Fruit fly (Drosophila melanogaster) whole organism, embryonic: ENCODE data around the gene mRpL30.

Source experiments
- B-H1 ChIP-seq: fragments of 200-800 bp; sonication (Bioruptor generic); IDR thresholded peaks from 3 replicates; pipeline ENCODE4 v1.3.6; 2022; ENCODE audit warnings: missing biosample characterization, missing genetic modification characterization
- B-H2 ChIP-seq: fragments of 200-800 bp; sonication (Bioruptor generic); optimal IDR thresholded peaks from 2 replicates; lab custom pipeline; 2018; ENCODE audit warnings: missing biosample characterization, mild to moderate bottlenecking, missing genetic modification characterization
- Blimp-1 ChIP-seq: fragments of 200-800 bp; sonication (Bioruptor generic); optimal IDR thresholded peaks from 3 replicates; lab custom pipeline; 2018; ENCODE audit warnings: missing biosample characterization, missing genetic modification characterization, mild to moderate bottlenecking, moderate library complexity, missing genetic modification reagents
- BtbVII ChIP-seq: fragments of 200-800 bp; sonication (Bioruptor generic); optimal IDR thresholded peaks from 3 replicates; lab custom pipeline; 2017; ENCODE audit warnings: missing biosample characterization, mild to moderate bottlenecking, missing genetic modification characterization
- CG11560 ChIP-seq: fragments of 200-800 bp; sonication (Bioruptor generic); IDR thresholded peaks from 3 replicates; pipeline ENCODE4 v1.3.6; 2022; ENCODE audit warnings: missing biosample characterization, missing genetic modification characterization
- CG11723 ChIP-seq: fragments of 200-800 bp; sonication (Bioruptor generic); optimal IDR thresholded peaks from 2 replicates; lab custom pipeline; 2017; ENCODE audit warnings: missing biosample characterization, mild to moderate bottlenecking, missing genetic modification characterization
- CG12155 ChIP-seq: fragments of 200-800 bp; sonication (Bioruptor generic); optimal IDR thresholded peaks from 3 replicates; lab custom pipeline; 2016; ENCODE audit warnings: missing biosample characterization, missing genetic modification characterization
- CG14014 ChIP-seq: fragments of 200-800 bp; sonication (Bioruptor generic); IDR thresholded peaks from 2 replicates; pipeline ENCODE4 v1.3.6; 2022; ENCODE audit warnings: missing biosample characterization, missing genetic modification characterization
- CG15601 ChIP-seq: fragments of 200-800 bp; sonication (Bioruptor generic); optimal IDR thresholded peaks from 3 replicates; lab custom pipeline; 2019; ENCODE audit warnings: missing biosample characterization, mild to moderate bottlenecking, missing genetic modification characterization, moderate library complexity
- CG17359 ChIP-seq: fragments of 200-800 bp; sonication (Bioruptor generic); optimal IDR thresholded peaks from 3 replicates; lab custom pipeline; 2018; ENCODE audit warnings: missing biosample characterization, mild to moderate bottlenecking, missing genetic modification characterization, moderate library complexity
- CG4360 ChIP-seq: fragments of 200-800 bp; sonication (Bioruptor generic); IDR thresholded peaks from 2 replicates; pipeline ENCODE4 v1.3.6; 2022; ENCODE audit warnings: missing biosample characterization, missing genetic modification characterization
- CG4617 ChIP-seq: fragments of 200-800 bp; sonication (Bioruptor generic); optimal IDR thresholded peaks from 3 replicates; lab custom pipeline; 2016; ENCODE audit warnings: missing biosample characterization, missing genetic modification characterization, borderline replicate concordance
- CG4820 ChIP-seq: fragments of 200-800 bp; sonication (Bioruptor generic); optimal IDR thresholded peaks from 3 replicates; lab custom pipeline; 2016; ENCODE audit warnings: missing biosample characterization, missing genetic modification characterization
- CG6654 ChIP-seq: fragments of 200-800 bp; sonication (Bioruptor generic); optimal IDR thresholded peaks from 2 replicates; lab custom pipeline; 2017; ENCODE audit warnings: missing biosample characterization, mild to moderate bottlenecking, missing genetic modification characterization
- CG6683 ChIP-seq: fragments of 200-800 bp; sonication (Bioruptor generic); optimal IDR thresholded peaks from 2 replicates; lab custom pipeline; 2017; ENCODE audit warnings: missing biosample characterization, mild to moderate bottlenecking, missing genetic modification characterization, missing genetic modification reagents
- CG7556 ChIP-seq: fragments of 200-800 bp; sonication (Bioruptor generic); optimal IDR thresholded peaks from 2 replicates; lab custom pipeline; 2017; ENCODE audit warnings: missing biosample characterization, mild to moderate bottlenecking, missing genetic modification characterization
- Dbx ChIP-seq: fragments of 200-800 bp; sonication (Bioruptor generic); IDR thresholded peaks from 3 replicates; pipeline ENCODE4 v1.3.6; 2022; ENCODE audit warnings: missing biosample characterization, missing genetic modification characterization
- Dfd ChIP-seq, 2 experiments: fragments of >200 bp; optimal IDR thresholded peaks; 2 replicates each; lab custom pipeline; 2017; ENCODE audit warnings: missing biosample characterization in 2 of 2, missing genetic modification characterization in 2 of 2
- Dip3 ChIP-seq: fragments of 200-800 bp; sonication (Bioruptor generic); optimal IDR thresholded peaks from 3 replicates; lab custom pipeline; 2016; ENCODE audit warnings: missing biosample characterization, missing genetic modification characterization
- Doc2 ChIP-seq: fragments of 200-800 bp; sonication (Bioruptor generic); IDR thresholded peaks from 2 replicates; pipeline ENCODE4 v1.3.6; 2022; ENCODE audit warnings: missing biosample characterization, missing genetic modification characterization
- Dref ChIP-seq: fragments of 200-800 bp; sonication (Bioruptor generic); IDR thresholded peaks from 2 replicates; pipeline ENCODE4 v1.3.6; 2022; ENCODE audit warnings: missing biosample characterization, missing genetic modification characterization
- Jarid2 ChIP-seq: fragments of 200-800 bp; sonication (Bioruptor generic); optimal IDR thresholded peaks from 3 replicates; lab custom pipeline; 2017; ENCODE audit warnings: mild to moderate bottlenecking, missing biosample characterization, missing genetic modification reagents, missing genetic modification characterization
- Lim3 ChIP-seq: fragments of 200-800 bp; sonication (Bioruptor generic); IDR thresholded peaks from 2 replicates; pipeline ENCODE4 v1.3.6; 2022; ENCODE audit warnings: missing biosample characterization, missing genetic modification characterization
- MBD-R2 ChIP-seq: fragments of 200-800 bp; sonication (Bioruptor generic); IDR thresholded peaks from 2 replicates; pipeline ENCODE4 v1.3.6; 2022; ENCODE audit warnings: missing biosample characterization, missing genetic modification characterization
- Med ChIP-seq: fragments of 200-800 bp; sonication (Bioruptor generic); peaks from one replicate; lab custom pipeline; 2016; ENCODE audit warnings: missing biosample characterization, missing genetic modification characterization, mild to moderate bottlenecking, inconsistent platforms, moderate library complexity
- Meics ChIP-seq: fragments of 200-800 bp; sonication (Bioruptor generic); optimal IDR thresholded peaks from 2 replicates; lab custom pipeline; 2017; ENCODE audit warnings: missing biosample characterization, mild to moderate bottlenecking, missing genetic modification characterization
- Nf-YA ChIP-seq: fragments of 200-800 bp; sonication (Bioruptor generic); IDR thresholded peaks from 2 replicates; pipeline ENCODE4 v1.3.6; 2022; ENCODE audit warnings: missing biosample characterization, missing genetic modification characterization
- Six4 ChIP-seq: fragments of 200-800 bp; sonication (Bioruptor generic); optimal IDR thresholded peaks from 2 replicates; lab custom pipeline; 2016; ENCODE audit warnings: missing biosample characterization, missing genetic modification characterization
- Stat92E ChIP-seq, 3 experiments: fragments of >200 bp in 2 of 3; fragments of 200-800 bp in 1 of 3; sonication (Bioruptor generic) in 1 of 3; optimal IDR thresholded peaks; 2 replicates each; lab custom pipeline; 2017 to 2019; ENCODE audit warnings: missing biosample characterization in 3 of 3, missing genetic modification characterization in 3 of 3, mild to moderate bottlenecking in 1 of 3, moderate library complexity in 1 of 3
- aop ChIP-seq: fragments of 200-800 bp; sonication (Bioruptor generic); IDR thresholded peaks from 2 replicates; pipeline ENCODE4 v1.3.6; 2022; ENCODE audit warnings: missing biosample characterization, missing genetic modification characterization
- bowl ChIP-seq: fragments of 200-800 bp; sonication (Bioruptor generic); IDR thresholded peaks from 2 replicates; pipeline ENCODE4 v1.3.6; 2022; ENCODE audit warnings: missing biosample characterization, missing genetic modification characterization
- da ChIP-seq: fragments of 200-800 bp; sonication (Bioruptor generic); optimal IDR thresholded peaks from 2 replicates; lab custom pipeline; 2016; ENCODE audit warnings: missing biosample characterization, missing genetic modification characterization
- esg ChIP-seq: fragments of 200-800 bp; sonication (Bioruptor generic); conservative IDR thresholded peaks from 2 replicates; pipeline ENCODE4 v1.3.6; 2022; ENCODE audit warnings: missing biosample characterization, missing genetic modification characterization
- ewg ChIP-seq: fragments of 200-800 bp; sonication (Bioruptor generic); optimal IDR thresholded peaks from 3 replicates; lab custom pipeline; 2017; ENCODE audit warnings: mild to moderate bottlenecking, missing biosample characterization, missing genetic modification reagents, missing genetic modification characterization
- fd3F ChIP-seq: fragments of 200-800 bp; sonication (Bioruptor generic); optimal IDR thresholded peaks from 2 replicates; lab custom pipeline; 2018; ENCODE audit warnings: missing biosample characterization, mild to moderate bottlenecking, missing genetic modification characterization, moderate library complexity
- ftz-f1 ChIP-seq: fragments of 200-800 bp; sonication (Bioruptor generic); optimal IDR thresholded peaks from 2 replicates; lab custom pipeline; 2016; ENCODE audit warnings: missing biosample characterization, missing genetic modification characterization
- grau ChIP-seq: fragments of 200-800 bp; optimal IDR thresholded peaks from 3 replicates; lab custom pipeline; 2019; ENCODE audit warnings: missing biosample characterization, mild to moderate bottlenecking, missing genetic modification characterization, moderate library complexity
- jumu ChIP-seq: fragments of 200-800 bp; sonication (Bioruptor generic); optimal IDR thresholded peaks from 3 replicates; lab custom pipeline; 2016; ENCODE audit warnings: missing biosample characterization, missing genetic modification characterization
- lilli ChIP-seq: fragments of 200-800 bp; sonication (Bioruptor generic); optimal IDR thresholded peaks from 3 replicates; lab custom pipeline; 2016; ENCODE audit warnings: missing biosample characterization, missing genetic modification characterization
- org-1 ChIP-seq: fragments of 200-800 bp; sonication (Bioruptor generic); optimal IDR thresholded peaks from 2 replicates; lab custom pipeline; 2017; ENCODE audit warnings: missing biosample characterization, missing genetic modification characterization
- pnt ChIP-seq: fragments of 200-800 bp; sonication (Bioruptor generic); optimal IDR thresholded peaks from 3 replicates; lab custom pipeline; 2016; ENCODE audit warnings: missing biosample characterization, missing genetic modification characterization
- pum ChIP-seq: fragments of 200-800 bp; sonication (Bioruptor generic); optimal IDR thresholded peaks from 2 replicates; lab custom pipeline; 2016; ENCODE audit warnings: missing biosample characterization, missing genetic modification characterization
- row ChIP-seq: fragments of 200-800 bp; sonication (Bioruptor generic); IDR thresholded peaks from 3 replicates; pipeline ENCODE4 v1.3.6; 2022; ENCODE audit warnings: missing biosample characterization, missing genetic modification characterization
- schlank ChIP-seq: fragments of 200-800 bp; sonication (Bioruptor generic); optimal IDR thresholded peaks from 2 replicates; lab custom pipeline; 2018; ENCODE audit warnings: missing biosample characterization, mild to moderate bottlenecking, missing genetic modification characterization
- sd ChIP-seq: fragments of 200-800 bp; sonication (Bioruptor generic); optimal IDR thresholded peaks from 3 replicates; lab custom pipeline; 2018; ENCODE audit warnings: missing biosample characterization, mild to moderate bottlenecking, missing genetic modification characterization, moderate library complexity
- sens ChIP-seq: fragments of 200-800 bp; sonication (Bioruptor generic); peaks from one replicate; lab custom pipeline; 2016; ENCODE audit warnings: missing biosample characterization, missing genetic modification characterization
- sna ChIP-seq: fragments of 200-800 bp; sonication (Bioruptor generic); IDR thresholded peaks from 2 replicates; pipeline ENCODE4 v1.3.6; 2022; ENCODE audit warnings: missing biosample characterization, missing genetic modification characterization; ENCODE audit not compliant: partially characterized antibody
- tap ChIP-seq: fragments of 200-800 bp; optimal IDR thresholded peaks from 3 replicates; lab custom pipeline; 2019; ENCODE audit warnings: missing biosample characterization, mild to moderate bottlenecking, missing genetic modification characterization, moderate library complexity
- ttk ChIP-seq: fragments of 200-800 bp; sonication (Bioruptor generic); IDR thresholded peaks from 2 replicates; pipeline ENCODE4 v2.1.2; 2022; ENCODE audit warnings: missing biosample characterization, missing genetic modification characterization
- zen2 ChIP-seq: fragments of 200-800 bp; sonication (Bioruptor generic); IDR thresholded peaks from 3 replicates; pipeline ENCODE4 v1.3.6; 2022; ENCODE audit warnings: missing biosample characterization, missing genetic modification characterization; ENCODE audit not compliant: partially characterized antibody

The mRpL30 gene

dm6 chrX:4666650-4667360 is 19.1 kb downstream of the mRpL30 start, which contains the start of gene CG3009 (continued):
- peak; percentile 90 for TF ChIP-seq CG11560 (tag; lab: Robert Waterston, UW)
- TF ChIP-seq CG6683, result peak; percentile 95
- peak; percentile 95 for TF ChIP-seq Nf-YA
- peak; percentile 96 for TF ChIP-seq CG4617
- TF ChIP-seq CG11723, result peak; percentile 96
- TF ChIP-seq pnt (GFP tag; lab: Kevin White, UChicago), result peak; percentile 97
- TF ChIP-seq Dfd (GFP tag; optimal IDR thresholded peaks at IDR 0.05; lab: Kevin White, UChicago), result no peak
- TF ChIP-seq Meics, result peak; percentile 98
- no peak for TF ChIP-seq sna (GFP tag; lab: Robert Waterston, UW)
- peak; percentile 98 for TF ChIP-seq Dip3
- peak in 1 of 3 experiments; percentile 51 for TF ChIP-seq Stat92E (GFP tag; optimal IDR thresholded peaks at IDR 0.05; lab: Kevin White, UChicago)
- TF ChIP-seq ttk (GFP tag; lab: Robert Waterston, UW), result peak; percentile 95
- TF ChIP-seq B-H1 (GFP tag; lab: Robert Waterston, UW), result peak; percentile 95
- peak; percentile 98 for TF ChIP-seq jumu (GFP tag; lab: Kevin White, UChicago)
- peak; percentile 100 for TF ChIP-seq Med (GFP tag; lab: Kevin White, UChicago)
- peak; percentile 98 for TF ChIP-seq CG7556 (GFP tag; lab: Kevin White, UChicago)
- peak; percentile 92 for TF ChIP-seq bowl (GFP tag; lab: Robert Waterston, UW)
- peak; percentile 94 for TF ChIP-seq CG4820 (GFP tag; lab: Kevin White, UChicago)
- TF ChIP-seq fd3F, result peak; percentile 96
- TF ChIP-seq CG4360 (GFP tag; lab: Robert Waterston, UW), result peak; percentile 72
- TF ChIP-seq Doc2 (GFP tag; lab: Robert Waterston, UW), result peak; percentile 96
- peak; percentile 81 for TF ChIP-seq aop
- TF ChIP-seq CG14014, result peak; percentile 98
- TF ChIP-seq lilli (GFP tag; lab: Kevin White, UChicago), result peak; percentile 99
- TF ChIP-seq CG12155, result peak; percentile 96
- TF ChIP-seq ewg (GFP tag; lab: Kevin White, UChicago), result peak; percentile 94
- peak; percentile 97 for TF ChIP-seq schlank
- peak; percentile 89 for TF ChIP-seq CG6654 (GFP tag; lab: Kevin White, UChicago)
- TF ChIP-seq B-H2 (GFP tag; lab: Kevin White, UChicago), result peak; percentile 97
- TF ChIP-seq Six4 (GFP tag; lab: Kevin White, UChicago), result peak; percentile 95
- peak; percentile 98 for TF ChIP-seq pum (GFP tag; lab: Kevin White, UChicago)
- TF ChIP-seq sd, result peak; percentile 90
- peak; percentile 95 for TF ChIP-seq tap (tag; lab: Kevin White, UChicago)
- TF ChIP-seq Blimp-1 (GFP tag; lab: Kevin White, UChicago), result peak; percentile 94
- TF ChIP-seq BtbVII (GFP tag; lab: Kevin White, UChicago), result peak; percentile 97
- TF ChIP-seq Lim3 (GFP tag; lab: Robert Waterston, UW), result peak; percentile 89
- TF ChIP-seq row (GFP tag; lab: Robert Waterston, UW), result peak; percentile 99
- peak; percentile 99 for TF ChIP-seq sens
- peak; percentile 92 for TF ChIP-seq CG15601 (tag; lab: Kevin White, UChicago)
- TF ChIP-seq zen2 (GFP tag; lab: Robert Waterston, UW), result no peak
- TF ChIP-seq Dref, result peak; percentile 41; the same call in 1 of the 2 replicates
- peak; percentile 98 for TF ChIP-seq org-1
- peak; percentile 93 for TF ChIP-seq ftz-f1 (GFP tag; lab: Kevin White, UChicago)
- peak; percentile 96 for TF ChIP-seq grau (tag; lab: Kevin White, UChicago)
- peak; percentile 98 for TF ChIP-seq Dbx (GFP tag; lab: Robert Waterston, UW)
- peak; percentile 88 for TF ChIP-seq Jarid2
- peak; percentile 97 for TF ChIP-seq esg (GFP tag; lab: Robert Waterston, UW)
- TF ChIP-seq da (GFP tag; lab: Kevin White, UChicago), result peak; percentile 93
- TF ChIP-seq MBD-R2 (GFP tag; lab: Robert Waterston, UW), result peak; percentile 94
- peak; percentile 97 for TF ChIP-seq CG17359 (tag; lab: Kevin White, UChicago)
